Worm (Caenorhabditis elegans) whole organism, midembryonic: Measurements from ENCODE around the gene R102.1.

Experiments
- cog-1 ChIP-seq: sonication (generic microtip); optimal IDR thresholded peaks from 2 replicates; lab custom pipeline; 2016; ENCODE audit warnings: missing genetic modification characterization, missing compliant biosample characterization
- flt-1 ChIP-seq: fragments of 200-800 bp; sonication (Bioruptor generic); IDR thresholded peaks from 2 replicates; pipeline ENCODE4 v1.3.6; 2022; ENCODE audit warnings: missing genetic modification characterization, missing compliant biosample characterization
- klf-2 ChIP-seq: fragments of 200-800 bp; sonication (Bioruptor generic); conservative IDR thresholded peaks from 2 replicates; pipeline ENCODE4 v1.3.6; 2022; ENCODE audit warnings: missing genetic modification reagents, missing genetic modification characterization, missing compliant biosample characterization
- ref-1 ChIP-seq: fragments of 200-800 bp; sonication (Bioruptor generic); conservative IDR thresholded peaks from 2 replicates; pipeline ENCODE4 v1.3.6; 2022; ENCODE audit warnings: missing genetic modification reagents, missing genetic modification characterization, missing compliant biosample characterization
- tab-1 ChIP-seq: fragments of 200-800 bp; sonication (Bioruptor generic); IDR thresholded peaks from 2 replicates; pipeline ENCODE4 v1.3.6; 2022; ENCODE audit warnings: missing genetic modification characterization, missing compliant biosample characterization

DNA sequence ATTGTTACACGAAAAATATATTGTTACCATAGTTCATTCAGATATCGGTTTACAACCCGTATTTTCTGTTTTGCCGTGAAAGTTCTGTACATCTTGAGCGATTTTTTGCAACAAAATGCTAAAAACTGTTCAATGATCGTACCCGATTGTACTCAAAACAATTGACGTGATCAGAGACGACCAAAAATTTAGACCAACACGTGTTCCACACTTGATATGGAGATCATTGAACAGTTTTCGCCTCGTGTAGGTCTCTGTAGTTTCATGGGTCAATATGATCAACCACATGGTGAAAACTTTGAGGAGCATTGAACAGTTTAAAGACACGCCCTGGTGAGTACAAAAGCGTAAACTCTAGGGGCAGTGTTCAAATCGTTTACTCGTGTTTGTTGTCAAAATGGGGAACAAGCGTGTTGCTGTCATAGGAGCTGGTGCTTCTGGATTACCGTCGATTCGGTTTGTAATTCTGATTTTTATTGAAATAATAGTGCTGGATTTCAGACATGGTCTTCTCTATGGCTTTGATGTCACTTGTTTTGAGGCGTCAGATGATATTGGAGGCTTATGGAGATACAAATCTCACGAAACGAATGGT is 3.6 kb upstream of the R102.1 start, which contains the start of gene fmo-2:
- TF ChIP-seq tab-1 (GFP tag; lab: Robert Waterston, UW): no peak
- TF ChIP-seq flt-1 (GFP tag; lab: Robert Waterston, UW): no peak
- TF ChIP-seq ref-1 (GFP tag; lab: Robert Waterston, UW): no peak
- TF ChIP-seq klf-2 (GFP tag; lab: Robert Waterston, UW): no peak
- TF ChIP-seq cog-1 (tag; lab: Kevin White, UChicago): no peak
